Worm (Caenorhabditis elegans): ENCODE measurements around the gene C23H4.6.

DNA sequence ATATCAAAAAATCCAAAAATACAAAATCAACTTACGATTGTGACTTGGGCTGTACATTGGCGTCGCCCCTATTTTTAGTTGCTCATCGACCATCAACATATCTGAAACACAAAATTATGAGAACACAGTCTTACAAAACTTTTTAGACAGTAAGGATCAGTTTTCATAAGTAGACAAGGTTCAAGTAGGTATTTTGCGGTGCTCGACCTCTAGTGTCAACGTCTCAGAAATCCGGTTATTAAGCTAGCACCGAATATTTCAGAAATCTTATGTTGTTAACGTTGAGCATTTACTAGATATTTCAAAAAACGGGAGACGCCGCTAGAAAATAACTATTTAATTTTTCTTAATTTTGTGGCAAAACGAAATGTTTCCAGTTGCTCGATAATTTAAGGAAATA lies 35.4 kb downstream of the C23H4.6 start, which contains the start of gene otpl-8:
- TF ChIP-seq ztf-29 (GFP tag; IDR thresholded peaks at IDR 0.05) (no peak), flt-1 (GFP tag; IDR thresholded peaks at IDR 0.05) (no peak), ztf-23 (GFP tag; IDR thresholded peaks at IDR 0.05) (no peak)
